Worm (Caenorhabditis elegans) whole organism, L2 larva: ENCODE measurements around the gene srx-9.

Experiments
- ama-1 ChIP-seq: fragments of 150-350 bp; optimal IDR thresholded peaks from 2 replicates; lab custom pipeline; 2018; ENCODE audit warnings: inconsistent platforms
- mbf-1 ChIP-seq: sonication (generic microtip); optimal IDR thresholded peaks from 2 replicates; lab custom pipeline; 2017; ENCODE audit warnings: missing biosample characterization, missing genetic modification characterization
- snpc-4 ChIP-seq: fragments of 150-350 bp; optimal IDR thresholded peaks from 2 replicates; lab custom pipeline; 2014; ENCODE audit warnings: missing biosample characterization, missing genetic modification characterization
- unc-39 ChIP-seq: fragments of 150-350 bp; optimal IDR thresholded peaks from 2 replicates; lab custom pipeline; 2014; ENCODE audit warnings: missing biosample characterization, missing genetic modification characterization

DNA sequence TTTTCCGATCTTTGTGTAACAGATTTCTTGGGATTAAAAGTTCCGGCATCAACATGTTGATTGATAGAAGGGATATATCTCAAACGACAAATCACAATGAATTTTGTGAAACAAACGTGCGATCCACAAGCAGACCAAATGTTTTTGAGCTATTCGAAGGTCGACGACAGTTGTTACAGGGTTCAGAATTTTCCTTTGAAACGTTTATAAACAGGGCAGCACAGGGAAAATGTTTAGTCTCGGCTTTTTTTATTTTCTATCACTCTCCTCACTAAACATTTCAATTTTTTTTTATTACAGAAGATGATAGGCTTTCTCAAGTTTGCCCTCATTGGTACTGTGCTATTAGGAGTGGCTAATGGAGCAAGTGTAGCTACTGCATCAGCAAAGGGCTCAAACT is 30.3 kb downstream of the srx-9 start, which contains the start of gene exc-13:
- no peak for TF ChIP-seq unc-39 (tag; lab: Kevin White, UChicago)
- TF ChIP-seq snpc-4 (tag; lab: Kevin White, UChicago) = no peak
- TF ChIP-seq ama-1 = no peak
- TF ChIP-seq mbf-1 (tag; lab: Kevin White, UChicago) = no peak
